Fruit fly (Drosophila melanogaster) whole organism, embryonic: ENCODE measurements around the gene teq.

ENCODE experiments used
- Atf6 ChIP-seq: fragments of 200-800 bp; sonication (Bioruptor generic); IDR thresholded peaks from 2 replicates; pipeline ENCODE4 v1.3.6; 2022; ENCODE audit warnings: missing biosample characterization, missing genetic modification characterization
- Awh ChIP-seq: fragments of 200-800 bp; sonication (Bioruptor generic); IDR thresholded peaks from 2 replicates; pipeline ENCODE4, ENCODE4 v1.3.6; 2022; ENCODE audit warnings: missing biosample characterization, missing genetic modification characterization
- B-H2 ChIP-seq: fragments of 200-800 bp; sonication (Bioruptor generic); optimal IDR thresholded peaks from 2 replicates; lab custom pipeline; 2018; ENCODE audit warnings: missing biosample characterization, mild to moderate bottlenecking, missing genetic modification characterization
- CG11696 ChIP-seq: fragments of 200-800 bp; sonication (Bioruptor generic); IDR thresholded peaks from 2 replicates; pipeline ENCODE4 v1.3.6; 2022; ENCODE audit warnings: missing biosample characterization, missing genetic modification characterization
- CG12155 ChIP-seq: fragments of 200-800 bp; sonication (Bioruptor generic); optimal IDR thresholded peaks from 3 replicates; lab custom pipeline; 2016; ENCODE audit warnings: missing biosample characterization, missing genetic modification characterization
- CG1529 ChIP-seq: fragments of 200-800 bp; sonication (Bioruptor generic); optimal IDR thresholded peaks from 3 replicates; lab custom pipeline; 2018; ENCODE audit warnings: missing biosample characterization, missing genetic modification characterization
- CG16813 ChIP-seq: fragments of 200-800 bp; sonication (Bioruptor generic); IDR thresholded peaks from 3 replicates; pipeline ENCODE4 v1.3.6; 2022; ENCODE audit warnings: missing biosample characterization, missing genetic modification characterization; ENCODE audit not compliant: partially characterized antibody
- CG31365 ChIP-seq: fragments of 200-800 bp; sonication (Bioruptor generic); optimal IDR thresholded peaks from 2 replicates; lab custom pipeline; 2018; ENCODE audit warnings: missing biosample characterization, mild to moderate bottlenecking, missing genetic modification characterization
- CG31388 ChIP-seq: fragments of 200-800 bp; sonication (Bioruptor generic); optimal IDR thresholded peaks from 2 replicates; lab custom pipeline; 2016; ENCODE audit warnings: missing biosample characterization, missing genetic modification characterization
- CG3163 ChIP-seq: fragments of 200-800 bp; sonication (Bioruptor generic); optimal IDR thresholded peaks from 3 replicates; lab custom pipeline; 2016; ENCODE audit warnings: missing biosample characterization, missing genetic modification characterization
- CG32767 ChIP-seq: fragments of 200-800 bp; sonication (Bioruptor generic); IDR thresholded peaks from 2 replicates; pipeline ENCODE4 v1.3.6; 2022; ENCODE audit warnings: missing biosample characterization, missing genetic modification characterization
- CG34422 ChIP-seq: fragments of 200-800 bp; sonication (Bioruptor generic); IDR thresholded peaks from 3 replicates; pipeline ENCODE4 v1.3.6; 2022; ENCODE audit warnings: missing biosample characterization, missing genetic modification characterization
- CG4730 ChIP-seq: fragments of 200-800 bp; sonication (Bioruptor generic); IDR thresholded peaks from 2 replicates; pipeline ENCODE4 v1.3.6; 2022; ENCODE audit warnings: missing biosample characterization, missing genetic modification characterization
- CG7963 ChIP-seq: fragments of 200-800 bp; sonication (Bioruptor generic); IDR thresholded peaks from 3 replicates; pipeline ENCODE4 v1.3.6; 2022; ENCODE audit warnings: missing biosample characterization, missing genetic modification characterization; ENCODE audit not compliant: partially characterized antibody
- Camta ChIP-seq: fragments of 200-800 bp; sonication (Bioruptor generic); optimal IDR thresholded peaks from 2 replicates; lab custom pipeline; 2016; ENCODE audit warnings: missing biosample characterization, missing genetic modification characterization
- CoRest ChIP-seq: fragments of 200-800 bp; sonication (Bioruptor generic); optimal IDR thresholded peaks from 3 replicates; lab custom pipeline; 2018; ENCODE audit warnings: missing biosample characterization, mild to moderate bottlenecking, missing genetic modification characterization, moderate library complexity
- HHEX ChIP-seq: fragments of 200-800 bp; sonication (Bioruptor generic); optimal IDR thresholded peaks from 3 replicates; lab custom pipeline; 2017; ENCODE audit warnings: missing biosample characterization, mild to moderate bottlenecking, missing genetic modification characterization, missing genetic modification reagents
- Hr78 ChIP-seq, 2 experiments: fragments of 200-800 bp in 1 of 2; fragments of >200 bp in 1 of 2; sonication (Bioruptor generic) in 1 of 2; optimal IDR thresholded peaks; 2 replicates each; lab custom pipeline; 2017 to 2019; ENCODE audit warnings: missing biosample characterization in 2 of 2, missing genetic modification characterization in 2 of 2, mild to moderate bottlenecking in 1 of 2, moderate library complexity in 1 of 2
- MESR4 ChIP-seq: fragments of 200-800 bp; sonication (Bioruptor generic); optimal IDR thresholded peaks from 2 replicates; lab custom pipeline; 2018; ENCODE audit warnings: missing biosample characterization, mild to moderate bottlenecking, missing genetic modification characterization, moderate library complexity
- NFAT ChIP-seq: fragments of 200-800 bp; sonication (Bioruptor generic); IDR thresholded peaks from 2 replicates; pipeline ENCODE4 v1.3.6; 2022; ENCODE audit warnings: missing biosample characterization, missing genetic modification characterization
- Xrp1 ChIP-seq: fragments of 200-800 bp; sonication (Bioruptor generic); IDR thresholded peaks from 2 replicates; pipeline ENCODE4 v1.3.6; 2022; ENCODE audit warnings: missing biosample characterization, missing genetic modification characterization
- aop ChIP-seq: fragments of 200-800 bp; sonication (Bioruptor generic); IDR thresholded peaks from 2 replicates; pipeline ENCODE4 v1.3.6; 2022; ENCODE audit warnings: missing biosample characterization, missing genetic modification characterization
- ap ChIP-seq: fragments of 200-800 bp; sonication (Bioruptor generic); IDR thresholded peaks from 2 replicates; pipeline ENCODE4 v1.3.6; 2022; ENCODE audit warnings: missing biosample characterization, missing genetic modification characterization
- chinmo ChIP-seq: fragments of 200-800 bp; sonication (Bioruptor generic); IDR thresholded peaks from 4 replicates; pipeline ENCODE4 v1.3.6; 2022; ENCODE audit warnings: missing biosample characterization, missing genetic modification characterization; ENCODE audit not compliant: partially characterized antibody
- dmrt11E ChIP-seq: fragments of 200-800 bp; sonication (Bioruptor generic); optimal IDR thresholded peaks from 3 replicates; lab custom pipeline; 2018; ENCODE audit warnings: missing biosample characterization, mild to moderate bottlenecking, missing genetic modification characterization, moderate library complexity
- fd96Cb ChIP-seq: fragments of 200-800 bp; sonication (Bioruptor generic); optimal IDR thresholded peaks from 2 replicates; lab custom pipeline; 2018; ENCODE audit warnings: missing biosample characterization, mild to moderate bottlenecking, missing genetic modification characterization, moderate library complexity
- gce ChIP-seq: fragments of 200-800 bp; sonication (Bioruptor generic); IDR thresholded peaks from 3 replicates; pipeline ENCODE4 v1.3.6; 2022; ENCODE audit warnings: missing biosample characterization, missing genetic modification characterization
- gfzf ChIP-seq: fragments of 200-800 bp; sonication (Bioruptor generic); optimal IDR thresholded peaks from 2 replicates; lab custom pipeline; 2016; ENCODE audit warnings: missing biosample characterization, mild to moderate bottlenecking, missing genetic modification characterization, moderate library complexity
- kah ChIP-seq: fragments of 200-800 bp; sonication (Bioruptor generic); optimal IDR thresholded peaks from 2 replicates; lab custom pipeline; 2018; ENCODE audit warnings: missing biosample characterization, mild to moderate bottlenecking, missing genetic modification characterization
- knrl ChIP-seq: fragments of 200-800 bp; sonication (Bioruptor generic); IDR thresholded peaks from 3 replicates; pipeline ENCODE4 v1.3.6; 2022; ENCODE audit warnings: missing biosample characterization, missing genetic modification characterization; ENCODE audit not compliant: partially characterized antibody
- nerfin-1 ChIP-seq: fragments of 200-800 bp; sonication (Bioruptor generic); optimal IDR thresholded peaks from 3 replicates; lab custom pipeline; 2019; ENCODE audit warnings: missing biosample characterization, mild to moderate bottlenecking, missing genetic modification characterization, moderate library complexity
- odd ChIP-seq: fragments of 200-800 bp; sonication (Bioruptor generic); optimal IDR thresholded peaks from 2 replicates; lab custom pipeline; 2017; ENCODE audit warnings: missing biosample characterization, mild to moderate bottlenecking, missing genetic modification characterization
- pan ChIP-seq, 4 experiments: fragments of >200 bp in 3 of 4; fragments of 200-800 bp in 1 of 4; sonication (Bioruptor generic) in 1 of 4; optimal IDR thresholded peaks in 3 of 4; IDR thresholded peaks in 1 of 4; 2 replicates each; pipeline versions ENCODE4 v1.3.6 to Lab custom; 2017 to 2022; ENCODE audit warnings: missing biosample characterization in 2 of 4, missing genetic modification characterization in 2 of 4, mixed read lengths in 1 of 4
- peb ChIP-seq: fragments of 200-800 bp; sonication (Bioruptor generic); IDR thresholded peaks from 2 replicates; pipeline ENCODE4 v1.3.6; 2022; ENCODE audit warnings: missing biosample characterization, missing genetic modification characterization
- pho ChIP-seq: fragments of 200-800 bp; sonication (Bioruptor generic); optimal IDR thresholded peaks from 2 replicates; lab custom pipeline; 2016; ENCODE audit warnings: missing biosample characterization, missing genetic modification characterization
- scrt ChIP-seq: fragments of 200-800 bp; sonication (Bioruptor generic); optimal IDR thresholded peaks from 2 replicates; lab custom pipeline; 2018; ENCODE audit warnings: missing biosample characterization, mild to moderate bottlenecking, missing genetic modification characterization, moderate library complexity
- shn ChIP-seq: fragments of 200-800 bp; sonication (Bioruptor generic); optimal IDR thresholded peaks from 3 replicates; lab custom pipeline; 2016; ENCODE audit warnings: missing biosample characterization, missing genetic modification characterization
- sisA ChIP-seq: fragments of 200-800 bp; sonication (Bioruptor generic); IDR thresholded peaks from 2 replicates; pipeline ENCODE4 v1.3.6; 2022; ENCODE audit warnings: missing biosample characterization, missing genetic modification characterization
- slbo ChIP-seq: fragments of 200-800 bp; sonication (Bioruptor generic); IDR thresholded peaks from 2 replicates; pipeline ENCODE4 v1.3.6; 2022; ENCODE audit warnings: missing biosample characterization, missing genetic modification characterization
- so ChIP-seq: fragments of 200-800 bp; sonication (Bioruptor generic); IDR thresholded peaks from 3 replicates; pipeline ENCODE4 v1.3.6; 2022; ENCODE audit warnings: missing biosample characterization, missing genetic modification characterization
- tap ChIP-seq: fragments of 200-800 bp; optimal IDR thresholded peaks from 3 replicates; lab custom pipeline; 2019; ENCODE audit warnings: missing biosample characterization, mild to moderate bottlenecking, missing genetic modification characterization, moderate library complexity
- tll ChIP-seq, 2 experiments: fragments of 200-800 bp in 1 of 2; fragments of >200 bp in 1 of 2; sonication (Bioruptor generic) in 1 of 2; optimal IDR thresholded peaks; 2 replicates each; lab custom pipeline; 2017 to 2019; ENCODE audit warnings: missing biosample characterization in 2 of 2, missing genetic modification characterization in 2 of 2, mild to moderate bottlenecking in 1 of 2, moderate library complexity in 1 of 2
- ttk ChIP-seq: fragments of 200-800 bp; sonication (Bioruptor generic); IDR thresholded peaks from 2 replicates; pipeline ENCODE4 v2.1.2; 2022; ENCODE audit warnings: missing biosample characterization, missing genetic modification characterization
- zf30C ChIP-seq: fragments of 200-800 bp; sonication (Bioruptor generic); optimal IDR thresholded peaks from 3 replicates; lab custom pipeline; 2018; ENCODE audit warnings: missing biosample characterization, mild to moderate bottlenecking, missing genetic modification characterization
- zfh1 ChIP-seq: fragments of 200-800 bp; sonication (Bioruptor generic); IDR thresholded peaks from 3 replicates; pipeline ENCODE4 v1.3.6; 2022; ENCODE audit warnings: missing biosample characterization, missing genetic modification characterization

teq gene

dm6 chr3L:9126888-9127689 lies 52.6 kb downstream of the teq start (continued):
- TF ChIP-seq tll (GFP tag; optimal IDR thresholded peaks at IDR 0.05; lab: Kevin White, UChicago), result no peak
- no peak for TF ChIP-seq so (GFP tag; lab: Robert Waterston, UW)
- no peak for TF ChIP-seq Hr78 (GFP tag; optimal IDR thresholded peaks at IDR 0.05; lab: Kevin White, UChicago)
- TF ChIP-seq HHEX (GFP tag; lab: Kevin White, UChicago), result peak; percentile 44
- TF ChIP-seq shn (GFP tag; lab: Kevin White, UChicago), result peak; percentile 6
- no peak for TF ChIP-seq MESR4 (GFP tag; lab: Kevin White, UChicago)
- no peak for TF ChIP-seq CG34422 (GFP tag; lab: Robert Waterston, UW)
- no peak for TF ChIP-seq CG4730 (GFP tag; lab: Robert Waterston, UW)
- 0 out of 2 replicates have a peak, but pooled peaks have one; percentile 56 for TF ChIP-seq CG11696
- no peak for TF ChIP-seq CG7963 (GFP tag; lab: Robert Waterston, UW)
- no peak for TF ChIP-seq pan (optimal IDR thresholded peaks at IDR 0.05; lab: Kevin White, UChicago)
- TF ChIP-seq pan (GFP tag; optimal IDR thresholded peaks at IDR 0.05 in 1 of 2, IDR thresholded peaks at IDR 0.05 in 1 of 2), result peak in 1 of 2 experiments; percentile 5
- no peak for TF ChIP-seq ttk (GFP tag; lab: Robert Waterston, UW)
- TF ChIP-seq CG12155 (GFP tag; lab: Kevin White, UChicago), result peak; percentile 23
- no peak for TF ChIP-seq B-H2
- TF ChIP-seq sisA, result no peak
- peak; percentile 21 for TF ChIP-seq fd96Cb (tag; lab: Kevin White, UChicago)
- TF ChIP-seq Xrp1, result peak; percentile 48; the same call in 1 of the 2 replicates
- TF ChIP-seq zfh1, result 0 out of 3 replicates have a peak, but pooled peaks have one; percentile 27
- peak; percentile 24 for TF ChIP-seq odd (GFP tag; lab: Kevin White, UChicago)
- no peak for TF ChIP-seq chinmo (GFP tag; lab: Robert Waterston, UW)
- TF ChIP-seq scrt (GFP tag; lab: Kevin White, UChicago), result peak; percentile 57
- no peak for TF ChIP-seq kah (GFP tag; lab: Kevin White, UChicago)
- no peak for TF ChIP-seq CG1529 (GFP tag; lab: Kevin White, UChicago)
- no peak for TF ChIP-seq CG16813
- TF ChIP-seq CG31388 (GFP tag; lab: Kevin White, UChicago), result no peak
- TF ChIP-seq knrl (GFP tag; lab: Robert Waterston, UW), result no peak
- TF ChIP-seq NFAT, result peak; percentile 44; the same call in 1 of the 2 replicates
- no peak for TF ChIP-seq nerfin-1 (tag; lab: Kevin White, UChicago)
- no peak for TF ChIP-seq zf30C (GFP tag; lab: Kevin White, UChicago)
- no peak for TF ChIP-seq CG31365 (tag; lab: Kevin White, UChicago)
- 0 out of 2 replicates have a peak, but pooled peaks have one; percentile 39 for TF ChIP-seq Atf6 (GFP tag; lab: Robert Waterston, UW)
- TF ChIP-seq dmrt11E, result no peak
- TF ChIP-seq ap, result no peak
- TF ChIP-seq Awh (GFP tag; lab: Robert Waterston, UW), result no peak
- peak; percentile 34 for TF ChIP-seq Camta (GFP tag; lab: Kevin White, UChicago)
- TF ChIP-seq CoRest (tag; lab: Kevin White, UChicago), result peak; percentile 57
- no peak for TF ChIP-seq gce (GFP tag; lab: Robert Waterston, UW)
- TF ChIP-seq slbo (GFP tag; lab: Robert Waterston, UW), result peak; percentile 71
- no peak for TF ChIP-seq CG3163
- TF ChIP-seq CG32767 (GFP tag; lab: Robert Waterston, UW), result no peak
- no peak for TF ChIP-seq pho (GFP tag; lab: Kevin White, UChicago)
- TF ChIP-seq aop, result no peak
- TF ChIP-seq peb (GFP tag; lab: Robert Waterston, UW), result no peak
- TF ChIP-seq gfzf, result no peak
- no peak for TF ChIP-seq tap
